Worm (Caenorhabditis elegans) whole organism, L4 larva: ENCODE results near the gene F25G6.9.

Experiments
- ama-1 ChIP-seq: fragments of 150-350 bp; optimal IDR thresholded peaks from 2 replicates; lab custom pipeline; 2014; ENCODE audit warnings: inconsistent platforms, mixed read lengths
- mdt-29 ChIP-seq: fragments of 200-800 bp; sonication (Bioruptor generic); IDR thresholded peaks from 2 replicates; pipeline ENCODE4 v1.3.6; 2022; ENCODE audit warnings: missing genetic modification reagents, missing genetic modification characterization, missing compliant biosample characterization
- unc-39 ChIP-seq: sonication (generic microtip); optimal IDR thresholded peaks from 2 replicates; lab custom pipeline; 2017; ENCODE audit warnings: missing biosample characterization, missing genetic modification characterization
- unc-62 ChIP-seq, 3 experiments: fragments of 150-350 bp in 1 of 3; sonication (generic microtip); optimal IDR thresholded peaks in 2 of 3; peaks in 1 of 3; 1 replicate in 1 of 3; 2 replicates in 2 of 3; lab custom pipeline; 2014 to 2017; ENCODE audit warnings: missing biosample characterization in 3 of 3, missing genetic modification characterization in 3 of 3, missing genetic modification reagents in 3 of 3, missing genotype in 1 of 3

DNA sequence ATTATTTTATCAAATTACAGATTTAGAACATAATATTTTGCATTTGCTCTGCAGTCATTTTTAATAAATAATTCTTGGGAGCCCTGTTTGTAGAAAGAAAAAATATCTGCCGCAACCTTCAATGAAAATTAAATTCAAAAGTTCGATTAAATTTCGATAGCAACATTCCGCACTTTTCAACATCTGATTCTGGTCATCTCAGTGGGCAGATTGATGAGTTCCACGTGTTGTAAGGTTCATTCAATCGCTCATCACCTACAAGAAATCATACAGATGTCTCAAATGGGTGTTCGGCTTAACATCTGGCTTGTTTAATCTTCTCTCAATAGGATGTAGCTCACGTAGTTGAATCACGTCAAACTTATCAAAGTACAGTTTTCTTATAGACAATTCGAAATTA, 30.2 kb upstream of the F25G6.9 start:
- TF ChIP-seq unc-62 (GFP tag; optimal IDR thresholded peaks at IDR 0.05 in 1 of 2; lab: Kevin White, UChicago): no peak
- TF ChIP-seq unc-62 (tag; optimal IDR thresholded peaks at IDR 0.05; lab: Kevin White, UChicago): no peak
- no peak for TF ChIP-seq ama-1 (lab: Kevin White, UChicago)
- no peak for TF ChIP-seq unc-39 (tag; lab: Kevin White, UChicago)
- TF ChIP-seq mdt-29 (GFP tag; lab: Robert Waterston, UW): no peak
